Fruit fly (Drosophila melanogaster) whole organism, embryonic: ENCODE measurements around the gene Srg3.

Source experiments
- Adf1 ChIP-seq: fragments of 200-800 bp; sonication (Bioruptor generic); IDR thresholded peaks from 2 replicates; pipeline ENCODE4 v1.3.6; 2022; ENCODE audit warnings: missing biosample characterization, missing genetic modification characterization
- CG1024 ChIP-seq: fragments of 200-800 bp; sonication (Bioruptor generic); IDR thresholded peaks from 2 replicates; pipeline ENCODE4 v1.3.6; 2022; ENCODE audit warnings: missing biosample characterization, missing genetic modification characterization
- CG11504 ChIP-seq: fragments of 200-800 bp; sonication (Bioruptor generic); optimal IDR thresholded peaks from 3 replicates; lab custom pipeline; 2019; ENCODE audit warnings: missing biosample characterization, mild to moderate bottlenecking, missing genetic modification characterization, moderate library complexity
- CG12071 ChIP-seq: fragments of 200-800 bp; sonication (Bioruptor generic); optimal IDR thresholded peaks from 3 replicates; lab custom pipeline; 2018; ENCODE audit warnings: missing biosample characterization, mild to moderate bottlenecking, missing genetic modification characterization
- CG12299 ChIP-seq: fragments of 200-800 bp; sonication (Bioruptor generic); optimal IDR thresholded peaks from 2 replicates; lab custom pipeline; 2018; ENCODE audit warnings: missing biosample characterization, mild to moderate bottlenecking, missing genetic modification characterization
- CG1529 ChIP-seq: fragments of 200-800 bp; sonication (Bioruptor generic); optimal IDR thresholded peaks from 3 replicates; lab custom pipeline; 2018; ENCODE audit warnings: missing biosample characterization, missing genetic modification characterization
- CG1603 ChIP-seq: fragments of 200-800 bp; sonication (Bioruptor generic); optimal IDR thresholded peaks from 2 replicates; lab custom pipeline; 2019; ENCODE audit warnings: missing biosample characterization, mild to moderate bottlenecking, missing genetic modification characterization, moderate library complexity
- CG18011 ChIP-seq: fragments of 200-800 bp; sonication (Bioruptor generic); optimal IDR thresholded peaks from 2 replicates; lab custom pipeline; 2017; ENCODE audit warnings: missing biosample characterization, missing genetic modification characterization, mild to moderate bottlenecking, moderate library complexity, missing genotype
- CG31441 ChIP-seq: fragments of 200-800 bp; sonication (Bioruptor generic); IDR thresholded peaks from 2 replicates; pipeline ENCODE4 v1.3.6; 2022; ENCODE audit warnings: missing biosample characterization, missing genetic modification characterization
- CG32767 ChIP-seq: fragments of 200-800 bp; sonication (Bioruptor generic); IDR thresholded peaks from 2 replicates; pipeline ENCODE4 v1.3.6; 2022; ENCODE audit warnings: missing biosample characterization, missing genetic modification characterization
- CG3281 ChIP-seq: fragments of 200-800 bp; sonication (Bioruptor generic); optimal IDR thresholded peaks from 3 replicates; lab custom pipeline; 2017; ENCODE audit warnings: missing biosample characterization, mild to moderate bottlenecking, missing genetic modification characterization
- CG42726 ChIP-seq: fragments of 200-800 bp; sonication (Bioruptor generic); IDR thresholded peaks from 2 replicates; pipeline ENCODE4 v1.3.6; 2022; ENCODE audit warnings: missing biosample characterization, missing genetic modification characterization; ENCODE audit not compliant: partially characterized antibody
- CG6272 ChIP-seq: fragments of 200-800 bp; sonication (Bioruptor generic); IDR thresholded peaks from 2 replicates; pipeline ENCODE4 v1.3.6; 2022; ENCODE audit warnings: missing biosample characterization, missing genetic modification characterization
- CG6813 ChIP-seq: fragments of 200-800 bp; sonication (Bioruptor generic); optimal IDR thresholded peaks from 2 replicates; lab custom pipeline; 2017; ENCODE audit warnings: missing biosample characterization, missing genetic modification characterization, mild to moderate bottlenecking, moderate library complexity, missing genetic modification reagents
- CkIIα-i1 ChIP-seq: fragments of 200-800 bp; sonication (Bioruptor generic); IDR thresholded peaks from 2 replicates; pipeline ENCODE4 v1.3.6; 2022; ENCODE audit warnings: missing biosample characterization, missing genetic modification characterization
- Doc2 ChIP-seq: fragments of 200-800 bp; sonication (Bioruptor generic); IDR thresholded peaks from 2 replicates; pipeline ENCODE4 v1.3.6; 2022; ENCODE audit warnings: missing biosample characterization, missing genetic modification characterization
- Doc3 ChIP-seq: fragments of 200-800 bp; sonication (Bioruptor generic); IDR thresholded peaks from 3 replicates; pipeline ENCODE4 v1.3.6; 2022; ENCODE audit warnings: missing biosample characterization, missing genetic modification characterization; ENCODE audit not compliant: partially characterized antibody
- Dp ChIP-seq: fragments of 200-800 bp; sonication (Bioruptor generic); optimal IDR thresholded peaks from 2 replicates; lab custom pipeline; 2018; ENCODE audit warnings: missing biosample characterization, mild to moderate bottlenecking, missing genetic modification characterization, moderate library complexity
- Hr51 ChIP-seq, 2 experiments: fragments of 200-800 bp; sonication (Bioruptor generic); optimal IDR thresholded peaks; 2 replicates in 1 of 2; 3 replicates in 1 of 2; lab custom pipeline; 2016 to 2018; ENCODE audit warnings: missing biosample characterization in 2 of 2, missing genetic modification characterization in 2 of 2, mild to moderate bottlenecking in 1 of 2, moderate library complexity in 1 of 2
- Hsf ChIP-seq: fragments of 200-800 bp; sonication (Bioruptor generic); optimal IDR thresholded peaks from 3 replicates; lab custom pipeline; 2016; ENCODE audit warnings: missing biosample characterization, missing genetic modification characterization
- Opbp ChIP-seq: fragments of 200-800 bp; sonication (Bioruptor generic); IDR thresholded peaks from 3 replicates; pipeline ENCODE4 v1.3.6; 2022; ENCODE audit warnings: missing biosample characterization, missing genetic modification characterization; ENCODE audit not compliant: partially characterized antibody
- PHDP ChIP-seq: fragments of 200-800 bp; sonication (Bioruptor generic); optimal IDR thresholded peaks from 3 replicates; lab custom pipeline; 2018; ENCODE audit warnings: missing biosample characterization, mild to moderate bottlenecking, missing genetic modification characterization, moderate library complexity
- aop ChIP-seq: fragments of 200-800 bp; sonication (Bioruptor generic); IDR thresholded peaks from 2 replicates; pipeline ENCODE4 v1.3.6; 2022; ENCODE audit warnings: missing biosample characterization, missing genetic modification characterization
- ase ChIP-seq: fragments of 200-800 bp; sonication (Bioruptor generic); IDR thresholded peaks from 3 replicates; pipeline ENCODE4 v1.3.6; 2022; ENCODE audit warnings: missing biosample characterization, missing genetic modification characterization
- ash1 ChIP-seq: fragments of 200-800 bp; sonication (Bioruptor generic); optimal IDR thresholded peaks from 2 replicates; lab custom pipeline; 2018; ENCODE audit warnings: missing biosample characterization, mild to moderate bottlenecking, missing genetic modification characterization
- cas ChIP-seq: fragments of 200-800 bp; sonication (Bioruptor generic); IDR thresholded peaks from 2 replicates; pipeline ENCODE4 v1.3.6; 2022; ENCODE audit warnings: missing biosample characterization, missing genetic modification characterization
- crp ChIP-seq, 2 experiments: fragments of 200-800 bp; sonication (Bioruptor generic); optimal IDR thresholded peaks; 2 replicates in 1 of 2; 3 replicates in 1 of 2; lab custom pipeline; 2017; ENCODE audit warnings: missing biosample characterization in 2 of 2, missing genetic modification characterization in 2 of 2, mild to moderate bottlenecking in 1 of 2, moderate library complexity in 1 of 2
- danr ChIP-seq: fragments of 200-800 bp; sonication (Bioruptor generic); IDR thresholded peaks from 2 replicates; pipeline ENCODE4 v1.3.6; 2022; ENCODE audit warnings: missing biosample characterization, missing genetic modification characterization
- dm ChIP-seq: fragments of 200-800 bp; sonication (Bioruptor generic); optimal IDR thresholded peaks from 3 replicates; lab custom pipeline; 2016; ENCODE audit warnings: missing biosample characterization, missing genetic modification characterization
- emc ChIP-seq: fragments of 200-800 bp; sonication (Bioruptor generic); optimal IDR thresholded peaks from 2 replicates; lab custom pipeline; 2016; ENCODE audit warnings: missing biosample characterization, missing genetic modification characterization
- fu2 ChIP-seq: fragments of 200-800 bp; sonication (Bioruptor generic); optimal IDR thresholded peaks from 2 replicates; lab custom pipeline; 2016; ENCODE audit warnings: missing biosample characterization, missing genetic modification characterization
- ind ChIP-seq: fragments of 200-800 bp; sonication (Bioruptor generic); optimal IDR thresholded peaks from 3 replicates; lab custom pipeline; 2016; ENCODE audit warnings: missing biosample characterization, missing genetic modification characterization
- lola ChIP-seq, 3 experiments: fragments of >200 bp in 2 of 3; fragments of 200-800 bp in 1 of 3; sonication (Bioruptor generic) in 1 of 3; optimal IDR thresholded peaks; 2 replicates each; lab custom pipeline; 2017 to 2019; ENCODE audit warnings: missing biosample characterization in 3 of 3, missing genetic modification characterization in 3 of 3, mild to moderate bottlenecking in 1 of 3, moderate library complexity in 1 of 3
- lov ChIP-seq, 2 experiments: fragments of 200-800 bp in 1 of 2; fragments of >200 bp in 1 of 2; sonication (Bioruptor generic) in 1 of 2; IDR thresholded peaks in 1 of 2; optimal IDR thresholded peaks in 1 of 2; 2 replicates in 1 of 2; 3 replicates in 1 of 2; pipeline versions ENCODE4 v1.3.6 to Lab custom; 2017 to 2022; ENCODE audit warnings: missing biosample characterization in 1 of 2, missing genetic modification characterization in 1 of 2
- luna ChIP-seq: fragments of 200-800 bp; sonication (Bioruptor generic); optimal IDR thresholded peaks from 2 replicates; lab custom pipeline; 2016; ENCODE audit warnings: missing biosample characterization, missing genetic modification characterization
- nau ChIP-seq: fragments of 200-800 bp; sonication (Bioruptor generic); optimal IDR thresholded peaks from 3 replicates; lab custom pipeline; 2017; ENCODE audit warnings: missing biosample characterization, mild to moderate bottlenecking, missing genetic modification characterization, missing genetic modification reagents
- nmo ChIP-seq: fragments of 200-800 bp; sonication (Bioruptor generic); optimal IDR thresholded peaks from 2 replicates; lab custom pipeline; 2018; ENCODE audit warnings: missing biosample characterization, mild to moderate bottlenecking, missing genetic modification characterization, moderate library complexity
- odd ChIP-seq: fragments of 200-800 bp; sonication (Bioruptor generic); optimal IDR thresholded peaks from 2 replicates; lab custom pipeline; 2017; ENCODE audit warnings: missing biosample characterization, mild to moderate bottlenecking, missing genetic modification characterization
- org-1 ChIP-seq: fragments of 200-800 bp; sonication (Bioruptor generic); optimal IDR thresholded peaks from 2 replicates; lab custom pipeline; 2017; ENCODE audit warnings: missing biosample characterization, missing genetic modification characterization
- pan ChIP-seq, 4 experiments: fragments of >200 bp in 3 of 4; fragments of 200-800 bp in 1 of 4; sonication (Bioruptor generic) in 1 of 4; optimal IDR thresholded peaks in 3 of 4; IDR thresholded peaks in 1 of 4; 2 replicates each; pipeline versions ENCODE4 v1.3.6 to Lab custom; 2017 to 2022; ENCODE audit warnings: missing biosample characterization in 2 of 4, missing genetic modification characterization in 2 of 4, mixed read lengths in 1 of 4
- pho ChIP-seq: fragments of 200-800 bp; sonication (Bioruptor generic); optimal IDR thresholded peaks from 2 replicates; lab custom pipeline; 2016; ENCODE audit warnings: missing biosample characterization, missing genetic modification characterization
- psq ChIP-seq: fragments of 200-800 bp; sonication (Bioruptor generic); optimal IDR thresholded peaks from 2 replicates; lab custom pipeline; 2017; ENCODE audit warnings: missing biosample characterization, missing genetic modification characterization
- sc ChIP-seq, 3 experiments: fragments of >200 bp in 2 of 3; fragments of 200-800 bp in 1 of 3; sonication (Bioruptor generic) in 1 of 3; optimal IDR thresholded peaks; 2 replicates in 2 of 3; 3 replicates in 1 of 3; lab custom pipeline; 2017; ENCODE audit warnings: mild to moderate bottlenecking in 1 of 3, missing biosample characterization in 1 of 3, missing genetic modification characterization in 1 of 3, missing genetic modification reagents in 1 of 3
- sima ChIP-seq: fragments of 200-800 bp; sonication (Bioruptor generic); optimal IDR thresholded peaks from 2 replicates; lab custom pipeline; 2016; ENCODE audit warnings: missing biosample characterization, missing genetic modification characterization
- sisA ChIP-seq: fragments of 200-800 bp; sonication (Bioruptor generic); IDR thresholded peaks from 2 replicates; pipeline ENCODE4 v1.3.6; 2022; ENCODE audit warnings: missing biosample characterization, missing genetic modification characterization
- trh ChIP-seq: fragments of 200-800 bp; sonication (Bioruptor generic); optimal IDR thresholded peaks from 2 replicates; lab custom pipeline; 2016; ENCODE audit warnings: missing biosample characterization, missing genetic modification characterization
- tx ChIP-seq: fragments of 200-800 bp; sonication (Bioruptor generic); optimal IDR thresholded peaks from 2 replicates; lab custom pipeline; 2016; ENCODE audit warnings: missing biosample characterization, missing genetic modification characterization
- yki ChIP-seq: fragments of >200 bp; optimal IDR thresholded peaks from 3 replicates; lab custom pipeline; 2018
- zfh2 ChIP-seq: fragments of 200-800 bp; sonication (Bioruptor generic); optimal IDR thresholded peaks from 2 replicates; lab custom pipeline; 2016; ENCODE audit warnings: missing biosample characterization, missing genetic modification characterization

The Srg3 gene

dm6 chr3L:9397156-9397555 is 45.9 kb upstream of the Srg3 start (continued):
- TF ChIP-seq zfh2 (GFP tag; lab: Kevin White, UChicago) (peak; percentile 16), Adf1 (no peak; the same call in 1 of the 2 replicates), aop (GFP tag; lab: Robert Waterston, UW) (no peak), ind (GFP tag; lab: Kevin White, UChicago) (no peak), Hr51 (GFP tag; optimal IDR thresholded peaks at IDR 0.05; lab: Kevin White, UChicago) (peak in 1 of 2 experiments; percentile 30), fu2 (no peak), pan (optimal IDR thresholded peaks at IDR 0.05; lab: Kevin White, UChicago) (no peak), pan (GFP tag; optimal IDR thresholded peaks at IDR 0.05 in 1 of 2, IDR thresholded peaks at IDR 0.05 in 1 of 2) (peak in 1 of 2 experiments; percentile 36), yki (lab: Kevin White, UChicago) (no peak), org-1 (peak; percentile 80), cas (GFP tag; lab: Robert Waterston, UW) (peak; percentile 64; the same call in 1 of the 2 replicates), ash1 (GFP tag; lab: Kevin White, UChicago) (peak; percentile 95), CG18011 (GFP tag; lab: Kevin White, UChicago) (no peak), sisA (GFP tag; lab: Robert Waterston, UW) (no peak), luna (GFP tag; lab: Kevin White, UChicago) (peak; percentile 82), danr (GFP tag; lab: Robert Waterston, UW) (no peak), CG42726 (GFP tag; lab: Robert Waterston, UW) (no peak), pho (peak; percentile 43), lola (GFP tag; optimal IDR thresholded peaks at IDR 0.05; lab: Kevin White, UChicago) (no peak), tx (GFP tag; lab: Kevin White, UChicago) (no peak), CG31441 (GFP tag; lab: Robert Waterston, UW) (peak; percentile 35; the same call in 1 of the 2 replicates), lov (optimal IDR thresholded peaks at IDR 0.05; lab: Kevin White, UChicago) (no peak), lov (GFP tag; IDR thresholded peaks at IDR 0.05; lab: Robert Waterston, UW) (peak; percentile 62; the same call in 1 of the 3 replicates), dm (no peak), nmo (GFP tag; lab: Kevin White, UChicago) (no peak), Hsf (GFP tag; lab: Kevin White, UChicago) (no peak), sc (optimal IDR thresholded peaks at IDR 0.05; lab: Kevin White, UChicago) (no peak), sc (GFP tag; optimal IDR thresholded peaks at IDR 0.05; lab: Kevin White, UChicago) (peak; percentile 28), emc (GFP tag; lab: Kevin White, UChicago) (peak; percentile 10), CG12299 (tag; lab: Kevin White, UChicago) (peak; percentile 80), ase (GFP tag; lab: Robert Waterston, UW) (no peak), nau (GFP tag; lab: Kevin White, UChicago) (peak; percentile 82), CG1024 (peak; percentile 41; the same call in 1 of the 2 replicates), Dp (GFP tag; lab: Kevin White, UChicago) (no peak), CG6272 (GFP tag; lab: Robert Waterston, UW) (no peak), CG6813 (GFP tag; lab: Kevin White, UChicago) (peak; percentile 90), crp (GFP tag; optimal IDR thresholded peaks at IDR 0.05; lab: Kevin White, UChicago) (no peak), PHDP (tag; lab: Kevin White, UChicago) (peak; percentile 51), CG12071 (peak; percentile 94), trh (GFP tag; lab: Kevin White, UChicago) (no peak), CG3281 (peak; percentile 91), Doc3 (no peak), CG1603 (tag; lab: Kevin White, UChicago) (no peak), psq (no peak), CG1529 (GFP tag; lab: Kevin White, UChicago) (no peak), sima (GFP tag; lab: Kevin White, UChicago) (no peak), Doc2 (GFP tag; lab: Robert Waterston, UW) (no peak), CG32767 (GFP tag; lab: Robert Waterston, UW) (no peak), odd (GFP tag; lab: Kevin White, UChicago) (peak; percentile 47), CkIIα-i1 (GFP tag; lab: Robert Waterston, UW) (no peak), Opbp (GFP tag; lab: Robert Waterston, UW) (no peak), CG11504 (tag; lab: Kevin White, UChicago) (peak; percentile 43)
